In the genomic region with DNA sequence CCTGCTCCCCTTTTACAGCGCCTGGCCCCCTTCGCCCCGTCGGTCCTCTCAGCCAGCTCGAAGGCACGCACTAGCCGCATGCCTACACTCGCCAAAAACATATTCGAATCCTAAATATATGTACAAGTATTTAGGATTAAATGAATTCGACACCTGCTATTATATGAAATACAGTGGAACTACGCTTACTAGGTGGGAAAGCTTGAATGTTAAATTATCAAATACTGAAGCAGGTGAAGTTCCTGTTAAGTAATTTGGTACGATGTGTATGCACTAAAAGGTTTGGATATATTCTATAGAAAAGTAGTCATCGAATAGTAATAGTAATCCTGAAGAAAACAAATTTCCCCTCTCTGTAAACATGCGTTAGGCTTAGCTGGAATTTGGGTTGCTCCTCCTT, we compare ENCODE assay signal across 1 fruit fly cellular context.
TF ChIP-seq lines count a peak whose summit lies in the region.

No protein-coding gene starts in this region.

TF ChIP-seq in whole organism, embryonic, 481 proteins besides CTCF, POLR2A, EP300 and RAD21 (continued from another document):
- TF ChIP-seq Taf1 (GFP tag; IDR thresholded peaks at IDR 0.05; lab: Robert Waterston, UW) = no peak
- no peak for TF ChIP-seq CG6683 (GFP tag; optimal IDR thresholded peaks at IDR 0.05; lab: Kevin White, UChicago)
- no peak for TF ChIP-seq lov (optimal IDR thresholded peaks at IDR 0.05; lab: Kevin White, UChicago)
- TF ChIP-seq lov (GFP tag; IDR thresholded peaks at IDR 0.05; lab: Robert Waterston, UW) = no peak
- peak; percentile 56 for TF ChIP-seq gem (tag; optimal IDR thresholded peaks at IDR 0.05; lab: Kevin White, UChicago)
- peak; percentile 49 for TF ChIP-seq CG1603 (tag; optimal IDR thresholded peaks at IDR 0.05; lab: Kevin White, UChicago)
- no peak for TF ChIP-seq CG10321 (GFP tag; IDR thresholded peaks at IDR 0.05; lab: Robert Waterston, UW)
- no peak for TF ChIP-seq CG11723 (GFP tag; optimal IDR thresholded peaks at IDR 0.05; lab: Kevin White, UChicago)
- peak; percentile 42 for TF ChIP-seq CG10267 (tag; optimal IDR thresholded peaks at IDR 0.05; lab: Kevin White, UChicago)
- peak; percentile 69 for TF ChIP-seq Ets65A (GFP tag; lab: Kevin White, UChicago)
- no peak for TF ChIP-seq CG10543 (GFP tag; optimal IDR thresholded peaks at IDR 0.05; lab: Kevin White, UChicago)
- no peak for TF ChIP-seq B-H2 (GFP tag; optimal IDR thresholded peaks at IDR 0.05; lab: Kevin White, UChicago)
- TF ChIP-seq CG16815 (GFP tag; optimal IDR thresholded peaks at IDR 0.05; lab: Kevin White, UChicago) = peak; percentile 58
- no peak for TF ChIP-seq HmgD (GFP tag; optimal IDR thresholded peaks at IDR 0.05; lab: Kevin White, UChicago)
